Worm (Caenorhabditis elegans) whole organism, early embryonic: ENCODE data around the gene coq-2.

Experiments
- B0310.2 ChIP-seq: sonication (generic microtip); optimal IDR thresholded peaks from 2 replicates; lab custom pipeline; 2016; ENCODE audit warnings: mild to moderate bottlenecking, missing genetic modification characterization, missing compliant biosample characterization
- F13C5.2 ChIP-seq: sonication (generic microtip); optimal IDR thresholded peaks from 2 replicates; lab custom pipeline; 2017; ENCODE audit warnings: mild to moderate bottlenecking, missing genetic modification characterization, inconsistent platforms, missing compliant biosample characterization
- aly-1 ChIP-seq: sonication (generic microtip); optimal IDR thresholded peaks from 2 replicates; lab custom pipeline; 2016; ENCODE audit warnings: missing genetic modification characterization, missing compliant biosample characterization
- ama-1 ChIP-seq: fragments of 150-350 bp; optimal IDR thresholded peaks from 2 replicates; lab custom pipeline; 2014
- ceh-13 ChIP-seq: fragments of 200-800 bp; sonication (Bioruptor generic); optimal IDR thresholded peaks from 2 replicates; lab custom pipeline; 2018; ENCODE audit warnings: mild to moderate bottlenecking, missing genetic modification characterization, missing compliant biosample characterization
- ceh-36 ChIP-seq: sonication (generic microtip); optimal IDR thresholded peaks from 2 replicates; lab custom pipeline; 2016; ENCODE audit warnings: missing genetic modification characterization, inconsistent platforms, missing compliant biosample characterization
- ets-7 ChIP-seq: sonication (generic microtip); optimal IDR thresholded peaks from 2 replicates; lab custom pipeline; 2016; ENCODE audit warnings: missing genotype, missing genetic modification characterization, missing compliant biosample characterization
- flt-1 ChIP-seq: fragments of 200-800 bp; sonication (Bioruptor generic); IDR thresholded peaks from 2 replicates; pipeline ENCODE4 v1.3.6; 2022; ENCODE audit warnings: missing genetic modification characterization, missing compliant biosample characterization
- hmbx-1 ChIP-seq: sonication (generic microtip); optimal IDR thresholded peaks from 2 replicates; lab custom pipeline; 2016; ENCODE audit warnings: mild to moderate bottlenecking, missing genetic modification characterization, missing compliant biosample characterization
- hmg-4 ChIP-seq: fragments of 200-800 bp; sonication (Bioruptor generic); optimal IDR thresholded peaks from 2 replicates; lab custom pipeline; 2018; ENCODE audit warnings: mild to moderate bottlenecking, missing genetic modification characterization, missing compliant biosample characterization
- hnd-1 ChIP-seq: sonication (generic microtip); optimal IDR thresholded peaks from 2 replicates; lab custom pipeline; 2016; ENCODE audit warnings: missing genetic modification characterization, missing compliant biosample characterization
- pes-1 ChIP-seq: fragments of 200-800 bp; sonication (Bioruptor generic); IDR thresholded peaks from 2 replicates; pipeline ENCODE4 v1.3.6; 2022; ENCODE audit warnings: missing genetic modification reagents, missing genetic modification characterization, missing compliant biosample characterization
- scrt-1 ChIP-seq: fragments of 200-800 bp; sonication (Bioruptor generic); IDR thresholded peaks from 2 replicates; pipeline ENCODE4 v1.3.6; 2022; ENCODE audit warnings: missing genetic modification characterization, missing compliant biosample characterization
- sea-1 ChIP-seq: fragments of 200-800 bp; sonication (Bioruptor generic); conservative IDR thresholded peaks from 2 replicates; pipeline ENCODE4 v1.3.6; 2022; ENCODE audit warnings: missing genetic modification characterization, missing compliant biosample characterization
- tbx-11 ChIP-seq: fragments of 200-800 bp; sonication (Bioruptor generic); IDR thresholded peaks from 2 replicates; pipeline ENCODE4 v1.3.6; 2022; ENCODE audit warnings: missing genetic modification characterization, missing compliant biosample characterization
- tbx-37 ChIP-seq: fragments of 200-800 bp; sonication (Bioruptor generic); conservative IDR thresholded peaks from 2 replicates; pipeline ENCODE4 v1.3.6; 2022; ENCODE audit warnings: missing genetic modification reagents, missing genetic modification characterization, missing compliant biosample characterization
- tra-4 ChIP-seq: sonication (generic microtip); optimal IDR thresholded peaks from 2 replicates; lab custom pipeline; 2017; ENCODE audit warnings: missing genetic modification characterization, missing compliant biosample characterization

coq-2 gene

ce11 chrIII:6895677-6896076, 40.1 kb upstream of the coq-2 start:
- TF ChIP-seq F13C5.2 (tag; lab: Kevin White, UChicago): no peak
- TF ChIP-seq flt-1 (GFP tag; lab: Robert Waterston, UW): no peak
- TF ChIP-seq ets-7 (tag; lab: Kevin White, UChicago): no peak
- TF ChIP-seq pes-1 (GFP tag; lab: Robert Waterston, UW): no peak
- TF ChIP-seq ceh-13 (GFP tag; lab: Kevin White, UChicago): no peak
- no peak for TF ChIP-seq sea-1 (GFP tag; lab: Robert Waterston, UW)
- TF ChIP-seq tbx-37 (GFP tag; lab: Robert Waterston, UW): no peak
- no peak for TF ChIP-seq tra-4
- no peak for TF ChIP-seq ama-1 (lab: Kevin White, UChicago)
- no peak for TF ChIP-seq hnd-1 (tag; lab: Kevin White, UChicago)
- no peak for TF ChIP-seq ceh-36 (tag; lab: Kevin White, UChicago)
- no peak for TF ChIP-seq hmbx-1 (tag; lab: Kevin White, UChicago)
- no peak for TF ChIP-seq aly-1
- no peak for TF ChIP-seq tbx-11 (GFP tag; lab: Robert Waterston, UW)
- no peak for TF ChIP-seq scrt-1
- TF ChIP-seq B0310.2 (tag; lab: Kevin White, UChicago): no peak
- TF ChIP-seq hmg-4 (GFP tag; lab: Kevin White, UChicago): no peak

- TF ChIP-seq pes-1 (GFP tag; lab: Robert Waterston, UW): no peak
- TF ChIP-seq hmg-4 (GFP tag; lab: Kevin White, UChicago): no peak
- TF ChIP-seq tbx-37 (GFP tag; lab: Robert Waterston, UW): no peak
Observed at ce11 chrIII:6897587-6898064, 38.1 kb upstream of the coq-2 start, which contains the start of gene T07E3.4. TSS of gene T07E3.4 (plus strand) at chrIII:6898014.

- TF ChIP-seq sea-1 (GFP tag; lab: Robert Waterston, UW) (no peak), scrt-1 (no peak), F13C5.2 (tag; lab: Kevin White, UChicago) (no peak), ceh-36 (tag; lab: Kevin White, UChicago) (no peak), aly-1 (no peak), hnd-1 (tag; lab: Kevin White, UChicago) (no peak), B0310.2 (tag; lab: Kevin White, UChicago) (no peak), flt-1 (GFP tag; lab: Robert Waterston, UW) (no peak), hmg-4 (GFP tag; lab: Kevin White, UChicago) (no peak), pes-1 (GFP tag; lab: Robert Waterston, UW) (no peak), tbx-37 (GFP tag; lab: Robert Waterston, UW) (no peak)
Observed at ce11 chrIII:6898518-6898917, 37.2 kb upstream of the coq-2 start.

- no peak for TF ChIP-seq ceh-13 (GFP tag; lab: Kevin White, UChicago)
- TF ChIP-seq F13C5.2 (tag; lab: Kevin White, UChicago): no peak
- no peak for TF ChIP-seq ama-1 (lab: Kevin White, UChicago)
- TF ChIP-seq hmbx-1 (tag; lab: Kevin White, UChicago): no peak
- no peak for TF ChIP-seq pes-1 (GFP tag; lab: Robert Waterston, UW)
- no peak for TF ChIP-seq ets-7 (tag; lab: Kevin White, UChicago)
- no peak for TF ChIP-seq aly-1
- no peak for TF ChIP-seq ceh-36 (tag; lab: Kevin White, UChicago)
- TF ChIP-seq tbx-37 (GFP tag; lab: Robert Waterston, UW): no peak
- no peak for TF ChIP-seq tbx-11 (GFP tag; lab: Robert Waterston, UW)
- TF ChIP-seq flt-1 (GFP tag; lab: Robert Waterston, UW): no peak
- TF ChIP-seq tra-4: no peak
- TF ChIP-seq scrt-1: no peak
Observed at ce11 chrIII:6900609-6901008, 35.2 kb upstream of the coq-2 start.

ce11 chrIII:6903056-6903977, 32.5 kb upstream of the coq-2 start, which contains the start of the genes brc-2 and T07E3.3:
TSS of gene brc-2 (minus strand) at chrIII:6903106.
TSS of gene T07E3.3 (plus strand) at chrIII:6903877.
- TF ChIP-seq B0310.2 (tag; lab: Kevin White, UChicago) (no peak), scrt-1 (no peak), ceh-36 (tag; lab: Kevin White, UChicago) (no peak), tra-4 (no peak)

- no peak for TF ChIP-seq ceh-36 (tag; lab: Kevin White, UChicago)
- no peak for TF ChIP-seq B0310.2 (tag; lab: Kevin White, UChicago)
- no peak for TF ChIP-seq flt-1 (GFP tag; lab: Robert Waterston, UW)
- TF ChIP-seq ama-1 (lab: Kevin White, UChicago): no peak
- no peak for TF ChIP-seq aly-1
- no peak for TF ChIP-seq ceh-13 (GFP tag; lab: Kevin White, UChicago)
- no peak for TF ChIP-seq tbx-11 (GFP tag; lab: Robert Waterston, UW)
- TF ChIP-seq hmbx-1 (tag; lab: Kevin White, UChicago): no peak
- no peak for TF ChIP-seq hmg-4 (GFP tag; lab: Kevin White, UChicago)
- TF ChIP-seq F13C5.2 (tag; lab: Kevin White, UChicago): no peak
- TF ChIP-seq ets-7 (tag; lab: Kevin White, UChicago): no peak
- TF ChIP-seq sea-1 (GFP tag; lab: Robert Waterston, UW): no peak
Observed at ce11 chrIII:6904468-6904867, 31.3 kb upstream of the coq-2 start.

- TF ChIP-seq tra-4 (no peak), ama-1 (lab: Kevin White, UChicago) (no peak), ets-7 (tag; lab: Kevin White, UChicago) (no peak), hmg-4 (GFP tag; lab: Kevin White, UChicago) (no peak)
Observed at ce11 chrIII:6906409-6906808, 29.4 kb upstream of the coq-2 start, which contains the start of gene T07E3.2. TSS of gene T07E3.2 (plus strand) at chrIII:6906709.
